Fruit fly (Drosophila melanogaster): ENCODE data around the gene pll.

pll gene

dm6 chr3R:27208724-27209343 is 44.1 kb downstream of the pll start (continued):
- TF ChIP-seq B-H2 (GFP tag; optimal IDR thresholded peaks at IDR 0.05): no peak
- TF ChIP-seq Vsx1 (GFP tag; optimal IDR thresholded peaks at IDR 0.05): peak; percentile 54
- peak; percentile 5 for TF ChIP-seq Hmr (GFP tag; optimal IDR thresholded peaks at IDR 0.05)
- TF ChIP-seq CG9437 (GFP tag; optimal IDR thresholded peaks at IDR 0.05): no peak
- TF ChIP-seq CG5245 (GFP tag; optimal IDR thresholded peaks at IDR 0.05): no peak
- no peak for TF ChIP-seq ftz-f1 (GFP tag; optimal IDR thresholded peaks at IDR 0.05)
- TF ChIP-seq grau (tag; optimal IDR thresholded peaks at IDR 0.05): no peak
- no peak for TF ChIP-seq CG13624 (GFP tag; optimal IDR thresholded peaks at IDR 0.05)
- no peak for TF ChIP-seq z (GFP tag; IDR thresholded peaks at IDR 0.05)
- TF ChIP-seq lov (optimal IDR thresholded peaks at IDR 0.05): no peak
- 0 out of 3 replicates have a peak, but pooled peaks have one; percentile 58 for TF ChIP-seq lov (GFP tag; IDR thresholded peaks at IDR 0.05)
- TF ChIP-seq onecut (GFP tag; IDR thresholded peaks at IDR 0.05): peak; percentile 59
- no peak for TF ChIP-seq ind (GFP tag; optimal IDR thresholded peaks at IDR 0.05)
- TF ChIP-seq CG4730 (GFP tag; IDR thresholded peaks at IDR 0.05): no peak
- TF ChIP-seq Gug (GFP tag; IDR thresholded peaks at IDR 0.05): no peak
- peak; percentile 55 for TF ChIP-seq CG1603 (tag; optimal IDR thresholded peaks at IDR 0.05)
- TF ChIP-seq CG8359 (GFP tag; optimal IDR thresholded peaks at IDR 0.05; ENCODE audit: borderline replicate concordance): peak; percentile 42
- TF ChIP-seq Oli (tag; optimal IDR thresholded peaks at IDR 0.05): no peak
- TF ChIP-seq CG2116 (GFP tag; optimal IDR thresholded peaks at IDR 0.05): peak; percentile 4
- TF ChIP-seq CG2889 (GFP tag; IDR thresholded peaks at IDR 0.05): no peak
- TF ChIP-seq pzg (GFP tag; optimal IDR thresholded peaks at IDR 0.05): no peak
- no peak for TF ChIP-seq ttk (GFP tag; IDR thresholded peaks at IDR 0.05)
- TF ChIP-seq ap (GFP tag; IDR thresholded peaks at IDR 0.05): no peak
- peak; percentile 24 for TF ChIP-seq CG11504 (tag; optimal IDR thresholded peaks at IDR 0.05)
- TF ChIP-seq mld (GFP tag; IDR thresholded peaks at IDR 0.05; ENCODE audit: partially characterized antibody): no peak
- TF ChIP-seq cwo (GFP tag; optimal IDR thresholded peaks at IDR 0.05): no peak
- TF ChIP-seq gsb (GFP tag; IDR thresholded peaks at IDR 0.05): no peak
- peak; percentile 18 for TF ChIP-seq YL-1 (GFP tag; optimal IDR thresholded peaks at IDR 0.05)
- TF ChIP-seq CG12299 (tag; optimal IDR thresholded peaks at IDR 0.05): no peak
- 0 out of 2 replicates have a peak, but pooled peaks have one; percentile 16 for TF ChIP-seq stc (GFP tag; IDR thresholded peaks at IDR 0.05)
- TF ChIP-seq run (tag; optimal IDR thresholded peaks at IDR 0.05): no peak
- TF ChIP-seq chinmo (GFP tag; IDR thresholded peaks at IDR 0.05; ENCODE audit: partially characterized antibody): no peak
- no peak for TF ChIP-seq lbe (GFP tag; optimal IDR thresholded peaks at IDR 0.05)
- 0 out of 2 replicates have a peak, but pooled peaks have one; percentile 15 for TF ChIP-seq Ptx1 (GFP tag; IDR thresholded peaks at IDR 0.05)
- no peak for TF ChIP-seq corto (GFP tag; optimal IDR thresholded peaks at IDR 0.05)
- TF ChIP-seq CG2129 (GFP tag; IDR thresholded peaks at IDR 0.05; ENCODE audit: partially characterized antibody): no peak
- TF ChIP-seq ro (GFP tag; IDR thresholded peaks at IDR 0.05): no peak
- no peak for TF ChIP-seq CG1832 (GFP tag; optimal IDR thresholded peaks at IDR 0.05)
- peak; percentile 2 for TF ChIP-seq CG15479 (GFP tag; optimal IDR thresholded peaks at IDR 0.05)
- TF ChIP-seq crol (GFP tag; IDR thresholded peaks at IDR 0.05): no peak
- peak; percentile 61 for TF ChIP-seq Asciz (GFP tag; optimal IDR thresholded peaks at IDR 0.05)
- no peak for TF ChIP-seq CG13287 (GFP tag; IDR thresholded peaks at IDR 0.05; ENCODE audit: partially characterized antibody)
- TF ChIP-seq Max (GFP tag; optimal IDR thresholded peaks at IDR 0.05): no peak
- no peak for TF ChIP-seq CG3065 (GFP tag; optimal IDR thresholded peaks at IDR 0.05)
- TF ChIP-seq slou (GFP tag; optimal IDR thresholded peaks at IDR 0.05): no peak
- no peak for TF ChIP-seq CG14965 (GFP tag; optimal IDR thresholded peaks at IDR 0.05; ENCODE audit: borderline replicate concordance)
- TF ChIP-seq CG30020 (tag; optimal IDR thresholded peaks at IDR 0.05): no peak
- no peak for TF ChIP-seq Oaz (GFP tag; IDR thresholded peaks at IDR 0.05)
- peak; percentile 28 for TF ChIP-seq CG10654 (GFP tag; optimal IDR thresholded peaks at IDR 0.05)
- no peak for TF ChIP-seq sima (GFP tag; optimal IDR thresholded peaks at IDR 0.05)

Measured in whole organism, embryonic.